Worm (Caenorhabditis elegans) whole organism, L4 larva: ENCODE results near the gene F56D2.3.
A peak's percentile ranks its signal among the peaks of the same experiment; 100 is the strongest.

Experiments
- F37D6.2 ChIP-seq: sonication (generic microtip); optimal IDR thresholded peaks from 2 replicates; lab custom pipeline; 2016; ENCODE audit warnings: mild to moderate bottlenecking, missing genetic modification characterization, missing compliant biosample characterization
- R02D3.7 ChIP-seq: fragments of 150-350 bp; sonication (generic microtip); optimal IDR thresholded peaks from 3 replicates; lab custom pipeline; 2014; ENCODE audit warnings: missing biosample characterization, missing genetic modification characterization
- T20F7.1 ChIP-seq: fragments of 200-800 bp; sonication (Bioruptor generic); optimal IDR thresholded peaks from 2 replicates; lab custom pipeline; 2018; ENCODE audit warnings: mild to moderate bottlenecking, missing genetic modification characterization, missing compliant biosample characterization
- T26A8.4 ChIP-seq: fragments of 200-800 bp; sonication (Bioruptor generic); IDR thresholded peaks from 2 replicates; pipeline ENCODE4 v1.3.6; 2022; ENCODE audit warnings: missing genetic modification characterization, missing compliant biosample characterization
- Y75B8A.6 ChIP-seq: fragments of 200-800 bp; sonication (Bioruptor generic); IDR thresholded peaks from 2 replicates; pipeline ENCODE4 v1.3.6; 2022; ENCODE audit warnings: missing genetic modification reagents, missing genetic modification characterization, missing compliant biosample characterization
- ZK337.2 ChIP-seq: fragments of 200-800 bp; sonication (Bioruptor generic); IDR thresholded peaks from 2 replicates; pipeline ENCODE4 v1.3.6; 2022; ENCODE audit warnings: missing genetic modification reagents, missing genetic modification characterization, missing compliant biosample characterization
- aha-1 ChIP-seq: fragments of 150-350 bp; peaks from one replicate; lab custom pipeline; 2014; ENCODE audit warnings: missing biosample characterization, missing genetic modification characterization
- ama-1 ChIP-seq: fragments of 150-350 bp; optimal IDR thresholded peaks from 2 replicates; lab custom pipeline; 2014; ENCODE audit warnings: inconsistent platforms, mixed read lengths
- ceh-62 ChIP-seq: sonication (generic microtip); optimal IDR thresholded peaks from 2 replicates; lab custom pipeline; 2017; ENCODE audit warnings: missing biosample characterization, missing genetic modification characterization
- daf-16 ChIP-seq, 3 experiments: sonication (generic microtip); optimal IDR thresholded peaks; 2 replicates each; lab custom pipeline; 2016 to 2017; ENCODE audit warnings: missing genetic modification characterization in 3 of 3, missing genetic modification reagents in 3 of 3, mild to moderate bottlenecking in 2 of 3, missing compliant biosample characterization in 2 of 3, missing biosample characterization in 1 of 3, moderate library complexity in 1 of 3
- dmd-6 ChIP-seq: fragments of 200-800 bp; sonication (Bioruptor generic); IDR thresholded peaks from 2 replicates; pipeline ENCODE4 v1.3.6; 2022; ENCODE audit warnings: missing genetic modification reagents, missing genetic modification characterization, missing compliant biosample characterization
- dmd-8 ChIP-seq: fragments of 200-800 bp; sonication (Bioruptor generic); IDR thresholded peaks from 2 replicates; pipeline ENCODE4 v1.3.6; 2022; ENCODE audit warnings: missing genetic modification characterization, missing compliant biosample characterization
- dve-1 ChIP-seq: sonication (generic microtip); optimal IDR thresholded peaks from 2 replicates; lab custom pipeline; 2017; ENCODE audit warnings: antibody characterized with exemption, mild to moderate bottlenecking, missing genetic modification characterization, missing compliant biosample characterization; ENCODE audit not compliant: insufficient read depth
- gei-8 ChIP-seq: fragments of 200-800 bp; sonication (Bioruptor generic); optimal IDR thresholded peaks from 2 replicates; lab custom pipeline; 2018; ENCODE audit warnings: mild to moderate bottlenecking, missing genetic modification characterization, missing compliant biosample characterization
- hif-1 ChIP-seq, 2 experiments: sonication (generic microtip); optimal IDR thresholded peaks; 2 replicates each; lab custom pipeline; 2016 to 2017; ENCODE audit warnings: missing compliant biosample characterization in 2 of 2, missing genetic modification characterization in 2 of 2, missing genetic modification reagents in 2 of 2, missing genotype in 2 of 2, mild to moderate bottlenecking in 1 of 2
- hlh-30 ChIP-seq: sonication (generic microtip); optimal IDR thresholded peaks from 2 replicates; lab custom pipeline; 2017; ENCODE audit warnings: antibody characterized with exemption, mild to moderate bottlenecking, missing genetic modification characterization, missing compliant biosample characterization; ENCODE audit not compliant: insufficient read depth
- hmg-1.1 ChIP-seq: fragments of 200-800 bp; sonication (Bioruptor generic); IDR thresholded peaks from 2 replicates; pipeline ENCODE4 v1.3.6; 2022; ENCODE audit warnings: missing genetic modification reagents, missing genetic modification characterization, missing compliant biosample characterization
- jun-1 ChIP-seq: fragments of 150-350 bp; optimal IDR thresholded peaks from 2 replicates; lab custom pipeline; 2014; ENCODE audit warnings: missing biosample characterization, missing genetic modification reagents, missing genetic modification characterization
- lim-7 ChIP-seq: fragments of 200-800 bp; sonication (Bioruptor generic); IDR thresholded peaks from 2 replicates; pipeline ENCODE4 v1.3.6; 2022; ENCODE audit warnings: missing genetic modification characterization, missing compliant biosample characterization
- lin-13 ChIP-seq: fragments of 150-350 bp; optimal IDR thresholded peaks from 2 replicates; lab custom pipeline; 2014; ENCODE audit warnings: missing biosample characterization, missing genetic modification reagents, missing genetic modification characterization
- lsy-2 ChIP-seq, 2 experiments: fragments of 150-350 bp in 1 of 2; sonication (generic microtip) in 1 of 2; optimal IDR thresholded peaks; 2 replicates each; lab custom pipeline; 2014 to 2017; ENCODE audit warnings: missing biosample characterization in 2 of 2, missing genetic modification characterization in 2 of 2
- madf-5 ChIP-seq, 2 experiments: fragments of 200-800 bp; sonication (Bioruptor generic); IDR thresholded peaks; 2 replicates each; pipeline ENCODE4 v1.3.6; 2022; ENCODE audit warnings: missing compliant biosample characterization in 2 of 2, missing genetic modification characterization in 2 of 2
- mdt-29 ChIP-seq: fragments of 200-800 bp; sonication (Bioruptor generic); IDR thresholded peaks from 2 replicates; pipeline ENCODE4 v1.3.6; 2022; ENCODE audit warnings: missing genetic modification reagents, missing genetic modification characterization, missing compliant biosample characterization
- mep-1 ChIP-seq: fragments of 150-350 bp; sonication (generic microtip); optimal IDR thresholded peaks from 3 replicates; lab custom pipeline; 2014; ENCODE audit warnings: missing biosample characterization, missing genetic modification characterization
- nhr-10 ChIP-seq: fragments of 150-350 bp; optimal IDR thresholded peaks from 2 replicates; lab custom pipeline; 2014; ENCODE audit warnings: missing biosample characterization, missing genetic modification characterization
- nhr-102 ChIP-seq: sonication (generic microtip); optimal IDR thresholded peaks from 2 replicates; lab custom pipeline; 2016; ENCODE audit warnings: mild to moderate bottlenecking, missing genetic modification characterization, moderate library complexity, missing compliant biosample characterization
- nhr-11 ChIP-seq: fragments of 150-350 bp; optimal IDR thresholded peaks from 2 replicates; lab custom pipeline; 2014; ENCODE audit warnings: missing biosample characterization, missing genetic modification characterization
- nhr-41 ChIP-seq: fragments of 200-800 bp; sonication (Bioruptor generic); IDR thresholded peaks from 2 replicates; pipeline ENCODE4 v1.3.6; 2022; ENCODE audit warnings: missing genetic modification reagents, missing genetic modification characterization, missing compliant biosample characterization
- nhr-6 ChIP-seq: fragments of 150-350 bp; optimal IDR thresholded peaks from 2 replicates; lab custom pipeline; 2014; ENCODE audit warnings: missing biosample characterization, missing genetic modification characterization
- nhr-77 ChIP-seq: fragments of 150-350 bp; optimal IDR thresholded peaks from 2 replicates; lab custom pipeline; 2014; ENCODE audit warnings: missing biosample characterization, missing genetic modification characterization
- php-3 ChIP-seq: fragments of 200-800 bp; sonication (Bioruptor generic); IDR thresholded peaks from 2 replicates; pipeline ENCODE4 v1.3.6; 2022; ENCODE audit warnings: missing genetic modification reagents, missing genetic modification characterization, missing compliant biosample characterization
- pqm-1 ChIP-seq: sonication (generic microtip); optimal IDR thresholded peaks from 2 replicates; lab custom pipeline; 2017; ENCODE audit warnings: missing biosample characterization, missing genetic modification characterization
- sdz-12 ChIP-seq: fragments of 200-800 bp; sonication (Bioruptor generic); optimal IDR thresholded peaks from 2 replicates; lab custom pipeline; 2018; ENCODE audit warnings: mild to moderate bottlenecking, missing genetic modification characterization, missing compliant biosample characterization
- set-16 ChIP-seq: fragments of 200-800 bp; sonication (Bioruptor generic); IDR thresholded peaks from 2 replicates; pipeline ENCODE4 v1.3.6; 2022; ENCODE audit warnings: missing genetic modification reagents, missing genetic modification characterization, missing compliant biosample characterization
- snpc-1.2 ChIP-seq: fragments of 200-800 bp; sonication (Bioruptor generic); IDR thresholded peaks from 2 replicates; pipeline ENCODE4 v1.3.6; 2022; ENCODE audit warnings: missing genetic modification reagents, missing genetic modification characterization, missing compliant biosample characterization
- snpc-4 ChIP-seq: fragments of 150-350 bp; optimal IDR thresholded peaks from 2 replicates; lab custom pipeline; 2014; ENCODE audit warnings: missing biosample characterization, missing genetic modification characterization
- tra-1 ChIP-seq: fragments of 200-800 bp; sonication (Bioruptor generic); IDR thresholded peaks from 2 replicates; pipeline ENCODE4 v1.3.6; 2022; ENCODE audit warnings: missing genetic modification reagents, missing genetic modification characterization, missing compliant biosample characterization
- unc-39 ChIP-seq: sonication (generic microtip); optimal IDR thresholded peaks from 2 replicates; lab custom pipeline; 2017; ENCODE audit warnings: missing biosample characterization, missing genetic modification characterization
- vab-7 ChIP-seq: fragments of 200-800 bp; sonication (Bioruptor generic); IDR thresholded peaks from 2 replicates; pipeline ENCODE4 v1.3.6; 2022; ENCODE audit warnings: missing genetic modification reagents, missing genetic modification characterization, missing compliant biosample characterization
- zag-1 ChIP-seq: fragments of 150-350 bp; optimal IDR thresholded peaks from 2 replicates; lab custom pipeline; 2014; ENCODE audit warnings: missing biosample characterization, missing genetic modification characterization
- zfp-2 ChIP-seq: sonication (generic microtip); optimal IDR thresholded peaks from 2 replicates; lab custom pipeline; 2016; ENCODE audit warnings: mild to moderate bottlenecking, missing genetic modification characterization, missing compliant biosample characterization
- zfp-3 ChIP-seq: fragments of 200-800 bp; sonication (Bioruptor generic); conservative IDR thresholded peaks from 2 replicates; pipeline ENCODE4 v1.3.6; 2022; ENCODE audit warnings: missing genetic modification reagents, missing genetic modification characterization, missing compliant biosample characterization

The F56D2.3 gene

DNA sequence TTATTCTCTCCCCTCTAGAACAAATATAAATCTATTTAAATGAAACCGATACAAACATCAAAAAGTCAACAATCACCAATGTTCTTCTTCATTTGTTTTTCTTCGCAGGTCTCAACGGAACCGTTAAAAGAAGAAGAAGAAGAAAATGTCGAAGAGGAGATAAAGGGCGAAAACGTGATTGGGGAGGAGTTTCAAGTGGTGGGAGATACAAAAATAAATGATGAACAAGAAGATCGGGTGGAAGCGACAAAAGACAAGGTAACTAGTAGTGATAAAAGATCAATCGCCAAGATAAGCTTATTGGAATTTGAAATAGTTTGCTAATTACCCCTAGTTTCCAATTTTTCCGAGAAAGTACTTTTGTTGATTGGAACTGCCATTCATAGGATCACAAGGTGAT is 34.6 kb upstream of the F56D2.3 start (continued):
- TF ChIP-seq set-16 (GFP tag; lab: Robert Waterston, UW) (no peak), ceh-62 (no peak), madf-5 (GFP tag; IDR thresholded peaks at IDR 0.05; lab: Robert Waterston, UW) (no peak), pqm-1 (tag; lab: Kevin White, UChicago) (no peak), unc-39 (tag; lab: Kevin White, UChicago) (no peak), Y75B8A.6 (GFP tag; lab: Robert Waterston, UW) (no peak), nhr-77 (no peak), zfp-2 (tag; lab: Kevin White, UChicago) (no peak), daf-16 (GFP tag; optimal IDR thresholded peaks at IDR 0.05; lab: Kevin White, UChicago) (no peak), daf-16 (tag; optimal IDR thresholded peaks at IDR 0.05; lab: Kevin White, UChicago) (no peak), lim-7 (GFP tag; lab: Robert Waterston, UW) (no peak), snpc-1.2 (GFP tag; lab: Robert Waterston, UW) (no peak), dmd-8 (GFP tag; lab: Robert Waterston, UW) (no peak), gei-8 (GFP tag; lab: Kevin White, UChicago) (no peak), nhr-102 (tag; lab: Kevin White, UChicago) (no peak), nhr-11 (tag; lab: Kevin White, UChicago) (no peak), nhr-41 (GFP tag; lab: Robert Waterston, UW) (no peak), hif-1 (tag; optimal IDR thresholded peaks at IDR 0.05; lab: Kevin White, UChicago) (no peak), snpc-4 (tag; lab: Kevin White, UChicago) (no peak), hlh-30 (tag; lab: Kevin White, UChicago) (peak; percentile 18), R02D3.7 (tag; lab: Kevin White, UChicago) (no peak), zag-1 (tag; lab: Kevin White, UChicago) (no peak), dmd-6 (GFP tag; lab: Robert Waterston, UW) (0 out of 2 replicates have a peak, but pooled peaks have one; percentile 12), lin-13 (no peak), php-3 (GFP tag; lab: Robert Waterston, UW) (no peak)

DNA sequence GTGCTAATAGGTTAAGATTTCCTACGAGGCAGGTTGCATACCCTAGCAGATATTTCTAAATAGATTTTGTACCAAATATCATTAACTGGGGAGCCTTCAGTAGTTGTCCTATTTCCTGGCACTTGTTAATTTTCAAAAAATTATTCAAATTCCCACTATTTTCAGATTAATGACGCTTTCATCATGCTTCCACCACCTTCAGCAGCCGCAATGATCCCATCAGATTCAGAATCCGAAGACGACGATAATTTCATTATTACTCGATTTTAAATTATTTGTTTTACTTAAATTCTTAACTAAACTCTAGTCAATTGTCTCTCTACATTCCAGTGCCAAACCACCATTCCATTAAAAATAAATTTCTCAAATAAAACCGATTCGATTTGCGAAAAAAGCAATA is 33.9 kb upstream of the F56D2.3 start:
- TF ChIP-seq nhr-77 (peak; percentile 35), ZK337.2 (no peak), zfp-3 (GFP tag; lab: Robert Waterston, UW) (peak; percentile 90), F37D6.2 (no peak), lin-13 (no peak), nhr-6 (tag; lab: Kevin White, UChicago) (peak; percentile 22), jun-1 (tag; lab: Kevin White, UChicago) (no peak), mep-1 (tag; lab: Kevin White, UChicago) (peak; percentile 53), sdz-12 (GFP tag; lab: Kevin White, UChicago) (peak; percentile 74), aha-1 (tag; lab: Kevin White, UChicago) (no peak), dve-1 (tag; lab: Kevin White, UChicago) (peak; percentile 62), ama-1 (lab: Kevin White, UChicago) (peak; percentile 60), daf-16 (GFP tag; optimal IDR thresholded peaks at IDR 0.05; lab: Kevin White, UChicago) (no peak), daf-16 (tag; optimal IDR thresholded peaks at IDR 0.05; lab: Kevin White, UChicago) (peak; percentile 46), T26A8.4 (GFP tag; lab: Robert Waterston, UW) (peak; percentile 47; the same call in 1 of the 2 replicates), php-3 (GFP tag; lab: Robert Waterston, UW) (0 out of 2 replicates have a peak, but pooled peaks have one; percentile 38), hmg-1.1 (GFP tag; lab: Robert Waterston, UW) (no peak), nhr-10 (tag; lab: Kevin White, UChicago) (no peak), tra-1 (GFP tag; lab: Robert Waterston, UW) (0 out of 2 replicates have a peak, but pooled peaks have one; percentile 20), lsy-2 (tag; optimal IDR thresholded peaks at IDR 0.05; lab: Kevin White, UChicago) (peak in 1 of 2 experiments; percentile 7), snpc-1.2 (GFP tag; lab: Robert Waterston, UW) (0 out of 2 replicates have a peak, but pooled peaks have one; percentile 28), vab-7 (GFP tag; lab: Robert Waterston, UW) (0 out of 2 replicates have a peak, but pooled peaks have one; percentile 6), T20F7.1 (GFP tag; lab: Kevin White, UChicago) (peak; percentile 12), mdt-29 (GFP tag; lab: Robert Waterston, UW) (peak; percentile 43; the same call in 1 of the 2 replicates)
